Worm (Caenorhabditis elegans): ENCODE results near the gene srt-39.

DNA sequence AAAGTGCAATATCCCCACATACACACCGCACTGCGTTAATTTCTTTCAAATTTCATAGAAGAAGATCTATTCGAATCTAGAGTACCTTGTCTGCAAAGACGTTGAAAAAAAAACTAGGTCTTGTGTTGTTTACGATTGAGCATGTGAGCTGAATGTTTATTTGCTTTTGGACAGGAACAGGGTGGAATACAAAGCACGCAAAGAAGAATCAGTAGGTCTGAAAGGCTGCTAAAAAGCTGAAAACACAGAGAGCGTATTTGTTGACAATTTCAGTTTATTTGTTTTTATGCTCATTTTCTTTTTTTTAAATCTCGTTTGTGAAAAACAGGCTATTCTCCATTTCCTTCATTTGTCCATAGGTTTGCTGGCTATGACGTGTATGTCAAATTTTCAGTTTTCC, 50.3 kb downstream of the srt-39 start:
- no peak for TF ChIP-seq mdl-1 (tag; optimal IDR thresholded peaks at IDR 0.05)
- TF ChIP-seq ceh-9 (tag; optimal IDR thresholded peaks at IDR 0.05) = no peak
- no peak for TF ChIP-seq pqm-1 (tag; optimal IDR thresholded peaks at IDR 0.05)
- no peak for TF ChIP-seq nhr-23 (tag; optimal IDR thresholded peaks at IDR 0.05)
